Fruit fly (Drosophila melanogaster) whole organism, embryonic: ENCODE measurements around the gene asun.

ENCODE experiments used
- Bgb ChIP-seq: fragments of 200-800 bp; sonication (Bioruptor generic); IDR thresholded peaks from 2 replicates; pipeline ENCODE4 v1.3.6; 2022; ENCODE audit warnings: missing biosample characterization, missing genetic modification characterization; ENCODE audit not compliant: partially characterized antibody
- CG11247 ChIP-seq: fragments of 200-800 bp; sonication (Bioruptor generic); IDR thresholded peaks from 2 replicates; pipeline ENCODE4 v1.3.6; 2022; ENCODE audit warnings: missing biosample characterization, missing genetic modification characterization
- CG16863 ChIP-seq: fragments of 200-800 bp; sonication (Bioruptor generic); optimal IDR thresholded peaks from 3 replicates; lab custom pipeline; 2016; ENCODE audit warnings: missing biosample characterization, missing genetic modification characterization
- CG17359 ChIP-seq: fragments of 200-800 bp; sonication (Bioruptor generic); optimal IDR thresholded peaks from 3 replicates; lab custom pipeline; 2018; ENCODE audit warnings: missing biosample characterization, mild to moderate bottlenecking, missing genetic modification characterization, moderate library complexity
- CG17361 ChIP-seq: fragments of 200-800 bp; sonication (Bioruptor generic); IDR thresholded peaks from 3 replicates; pipeline ENCODE4 v1.3.6; 2022; ENCODE audit warnings: missing biosample characterization, missing genetic modification characterization
- CG18011 ChIP-seq: fragments of 200-800 bp; sonication (Bioruptor generic); optimal IDR thresholded peaks from 2 replicates; lab custom pipeline; 2017; ENCODE audit warnings: missing biosample characterization, missing genetic modification characterization, mild to moderate bottlenecking, moderate library complexity, missing genotype
- CG18619 ChIP-seq: fragments of 200-800 bp; sonication (Bioruptor generic); optimal IDR thresholded peaks from 3 replicates; lab custom pipeline; 2017; ENCODE audit warnings: missing biosample characterization, mild to moderate bottlenecking, missing genetic modification characterization
- CG2199 ChIP-seq: fragments of 200-800 bp; sonication (Bioruptor generic); IDR thresholded peaks from 3 replicates; pipeline ENCODE4 v1.3.6; 2022; ENCODE audit warnings: missing biosample characterization, missing genetic modification characterization
- CG2678 ChIP-seq: fragments of 200-800 bp; sonication (Bioruptor generic); optimal IDR thresholded peaks from 3 replicates; lab custom pipeline; 2019; ENCODE audit warnings: missing biosample characterization, mild to moderate bottlenecking, missing genetic modification characterization, moderate library complexity
- CG30020 ChIP-seq: fragments of 200-800 bp; optimal IDR thresholded peaks from 2 replicates; lab custom pipeline; 2019; ENCODE audit warnings: missing biosample characterization, mild to moderate bottlenecking, missing genetic modification characterization, moderate library complexity
- CG6683 ChIP-seq: fragments of 200-800 bp; sonication (Bioruptor generic); optimal IDR thresholded peaks from 2 replicates; lab custom pipeline; 2017; ENCODE audit warnings: missing biosample characterization, mild to moderate bottlenecking, missing genetic modification characterization, missing genetic modification reagents
- CG6765 ChIP-seq: fragments of 200-800 bp; sonication (Bioruptor generic); optimal IDR thresholded peaks from 3 replicates; lab custom pipeline; 2017; ENCODE audit warnings: missing biosample characterization, mild to moderate bottlenecking, missing genetic modification characterization
- CG7745 ChIP-seq: fragments of 200-800 bp; sonication (Bioruptor generic); optimal IDR thresholded peaks from 2 replicates; lab custom pipeline; 2018; ENCODE audit warnings: missing biosample characterization, mild to moderate bottlenecking, missing genetic modification characterization, moderate library complexity
- CG7786 ChIP-seq: fragments of 200-800 bp; sonication (Bioruptor generic); optimal IDR thresholded peaks from 2 replicates; lab custom pipeline; 2016; ENCODE audit warnings: missing biosample characterization, missing genetic modification characterization
- CG8359 ChIP-seq: fragments of 200-800 bp; sonication (Bioruptor generic); optimal IDR thresholded peaks from 2 replicates; lab custom pipeline; 2017; ENCODE audit warnings: missing biosample characterization, mild to moderate bottlenecking, missing genetic modification characterization, borderline replicate concordance
- CTCF ChIP-seq: fragments of 200-800 bp; sonication (Bioruptor generic); optimal IDR thresholded peaks from 2 replicates; lab custom pipeline; 2017; ENCODE audit warnings: missing biosample characterization, mild to moderate bottlenecking, missing genetic modification characterization, moderate library complexity
- CkIIα-i1 ChIP-seq: fragments of 200-800 bp; sonication (Bioruptor generic); IDR thresholded peaks from 2 replicates; pipeline ENCODE4 v1.3.6; 2022; ENCODE audit warnings: missing biosample characterization, missing genetic modification characterization
- D19A ChIP-seq: fragments of 200-800 bp; optimal IDR thresholded peaks from 3 replicates; lab custom pipeline; 2019; ENCODE audit warnings: missing biosample characterization, mild to moderate bottlenecking, missing genetic modification characterization, moderate library complexity
- Dbx ChIP-seq: fragments of 200-800 bp; sonication (Bioruptor generic); IDR thresholded peaks from 3 replicates; pipeline ENCODE4 v1.3.6; 2022; ENCODE audit warnings: missing biosample characterization, missing genetic modification characterization
- Hey ChIP-seq: fragments of 200-800 bp; sonication (Bioruptor generic); optimal IDR thresholded peaks from 3 replicates; lab custom pipeline; 2018; ENCODE audit warnings: missing biosample characterization, mild to moderate bottlenecking, missing genetic modification characterization
- HmgZ ChIP-seq: fragments of 200-800 bp; sonication (Bioruptor generic); optimal IDR thresholded peaks from 2 replicates; lab custom pipeline; 2018; ENCODE audit warnings: missing biosample characterization, mild to moderate bottlenecking, missing genetic modification characterization
- Hr3 ChIP-seq: fragments of 200-800 bp; sonication (Bioruptor generic); optimal IDR thresholded peaks from 3 replicates; lab custom pipeline; 2016; ENCODE audit warnings: missing biosample characterization, missing genetic modification characterization
- Hsf ChIP-seq: fragments of 200-800 bp; sonication (Bioruptor generic); optimal IDR thresholded peaks from 3 replicates; lab custom pipeline; 2016; ENCODE audit warnings: missing biosample characterization, missing genetic modification characterization
- Jarid2 ChIP-seq: fragments of 200-800 bp; sonication (Bioruptor generic); optimal IDR thresholded peaks from 3 replicates; lab custom pipeline; 2017; ENCODE audit warnings: mild to moderate bottlenecking, missing biosample characterization, missing genetic modification reagents, missing genetic modification characterization
- NFAT ChIP-seq: fragments of 200-800 bp; sonication (Bioruptor generic); IDR thresholded peaks from 2 replicates; pipeline ENCODE4 v1.3.6; 2022; ENCODE audit warnings: missing biosample characterization, missing genetic modification characterization
- Nf-YC ChIP-seq: fragments of 200-800 bp; optimal IDR thresholded peaks from 3 replicates; lab custom pipeline; 2019; ENCODE audit warnings: missing biosample characterization, mild to moderate bottlenecking, missing genetic modification characterization, moderate library complexity
- Poxn ChIP-seq: fragments of 200-800 bp; sonication (Bioruptor generic); IDR thresholded peaks from 2 replicates; pipeline ENCODE4 v1.3.6; 2022; ENCODE audit warnings: missing biosample characterization, missing genetic modification characterization
- Scr ChIP-seq: fragments of 200-800 bp; sonication (Bioruptor generic); IDR thresholded peaks from 2 replicates; pipeline ENCODE4 v1.3.6; 2022; ENCODE audit warnings: missing biosample characterization, missing genetic modification characterization; ENCODE audit not compliant: partially characterized antibody
- chif ChIP-seq, 2 experiments: fragments of 200-800 bp; sonication (Bioruptor generic); optimal IDR thresholded peaks; 3 replicates each; lab custom pipeline; 2016; ENCODE audit warnings: missing biosample characterization in 2 of 2, missing genetic modification characterization in 2 of 2
- chinmo ChIP-seq: fragments of 200-800 bp; sonication (Bioruptor generic); IDR thresholded peaks from 4 replicates; pipeline ENCODE4 v1.3.6; 2022; ENCODE audit warnings: missing biosample characterization, missing genetic modification characterization; ENCODE audit not compliant: partially characterized antibody
- croc ChIP-seq: fragments of 200-800 bp; sonication (Bioruptor generic); conservative IDR thresholded peaks from 3 replicates; pipeline ENCODE4 v1.3.6; 2022; ENCODE audit warnings: missing biosample characterization, missing genetic modification characterization
- esg ChIP-seq: fragments of 200-800 bp; sonication (Bioruptor generic); conservative IDR thresholded peaks from 2 replicates; pipeline ENCODE4 v1.3.6; 2022; ENCODE audit warnings: missing biosample characterization, missing genetic modification characterization
- fd3F ChIP-seq: fragments of 200-800 bp; sonication (Bioruptor generic); optimal IDR thresholded peaks from 2 replicates; lab custom pipeline; 2018; ENCODE audit warnings: missing biosample characterization, mild to moderate bottlenecking, missing genetic modification characterization, moderate library complexity
- ftz-f1 ChIP-seq: fragments of 200-800 bp; sonication (Bioruptor generic); optimal IDR thresholded peaks from 2 replicates; lab custom pipeline; 2016; ENCODE audit warnings: missing biosample characterization, missing genetic modification characterization
- fu2 ChIP-seq: fragments of 200-800 bp; sonication (Bioruptor generic); optimal IDR thresholded peaks from 2 replicates; lab custom pipeline; 2016; ENCODE audit warnings: missing biosample characterization, missing genetic modification characterization
- kay ChIP-seq: fragments of 200-800 bp; sonication (Bioruptor generic); optimal IDR thresholded peaks from 2 replicates; lab custom pipeline; 2016; ENCODE audit warnings: missing biosample characterization, missing genetic modification characterization
- klu ChIP-seq: fragments of 200-800 bp; sonication (Bioruptor generic); IDR thresholded peaks from 2 replicates; pipeline ENCODE4 v1.3.6; 2022; ENCODE audit warnings: missing biosample characterization, missing genetic modification characterization
- luna ChIP-seq: fragments of 200-800 bp; sonication (Bioruptor generic); optimal IDR thresholded peaks from 2 replicates; lab custom pipeline; 2016; ENCODE audit warnings: missing biosample characterization, missing genetic modification characterization
- nerfin-2 ChIP-seq: fragments of 200-800 bp; sonication (Bioruptor generic); IDR thresholded peaks from 2 replicates; pipeline ENCODE4 v1.3.6; 2022; ENCODE audit warnings: missing biosample characterization, missing genetic modification characterization; ENCODE audit not compliant: partially characterized antibody
- nmo ChIP-seq: fragments of 200-800 bp; sonication (Bioruptor generic); optimal IDR thresholded peaks from 2 replicates; lab custom pipeline; 2018; ENCODE audit warnings: missing biosample characterization, mild to moderate bottlenecking, missing genetic modification characterization, moderate library complexity
- otp ChIP-seq: fragments of 200-800 bp; sonication (Bioruptor generic); IDR thresholded peaks from 3 replicates; pipeline ENCODE4, ENCODE4 v1.3.6; 2022; ENCODE audit warnings: missing biosample characterization, missing genetic modification characterization
- pita ChIP-seq: fragments of 200-800 bp; sonication (Bioruptor generic); optimal IDR thresholded peaks from 2 replicates; lab custom pipeline; 2017; ENCODE audit warnings: missing biosample characterization, mild to moderate bottlenecking, missing genetic modification characterization
- pros ChIP-seq: fragments of 200-800 bp; sonication (Bioruptor generic); optimal IDR thresholded peaks from 3 replicates; lab custom pipeline; 2019; ENCODE audit warnings: missing biosample characterization, mild to moderate bottlenecking, missing genetic modification characterization, moderate library complexity
- psq ChIP-seq: fragments of 200-800 bp; sonication (Bioruptor generic); optimal IDR thresholded peaks from 2 replicates; lab custom pipeline; 2017; ENCODE audit warnings: missing biosample characterization, missing genetic modification characterization
- row ChIP-seq: fragments of 200-800 bp; sonication (Bioruptor generic); IDR thresholded peaks from 3 replicates; pipeline ENCODE4 v1.3.6; 2022; ENCODE audit warnings: missing biosample characterization, missing genetic modification characterization
- sens ChIP-seq: fragments of 200-800 bp; sonication (Bioruptor generic); peaks from one replicate; lab custom pipeline; 2016; ENCODE audit warnings: missing biosample characterization, missing genetic modification characterization
- seq ChIP-seq: fragments of 200-800 bp; sonication (Bioruptor generic); IDR thresholded peaks from 2 replicates; pipeline ENCODE4 v1.3.6; 2022; ENCODE audit warnings: missing biosample characterization, missing genetic modification characterization
- ttk ChIP-seq: fragments of 200-800 bp; sonication (Bioruptor generic); IDR thresholded peaks from 2 replicates; pipeline ENCODE4 v2.1.2; 2022; ENCODE audit warnings: missing biosample characterization, missing genetic modification characterization
- vfl ChIP-seq: fragments of 200-800 bp; sonication (Bioruptor generic); optimal IDR thresholded peaks from 2 replicates; lab custom pipeline; 2016; ENCODE audit warnings: missing biosample characterization, missing genetic modification characterization
- vnd ChIP-seq: fragments of 200-800 bp; sonication (Bioruptor generic); IDR thresholded peaks from 3 replicates; pipeline ENCODE4 v1.3.6; 2022; ENCODE audit warnings: missing biosample characterization, missing genetic modification characterization; ENCODE audit not compliant: partially characterized antibody
- zfh1 ChIP-seq: fragments of 200-800 bp; sonication (Bioruptor generic); IDR thresholded peaks from 3 replicates; pipeline ENCODE4 v1.3.6; 2022; ENCODE audit warnings: missing biosample characterization, missing genetic modification characterization

Gene asun

dm6 chr3R:16256135-16256534 is 7.9 kb upstream of the asun start (continued):
- peak; percentile 58 for TF ChIP-seq sens (GFP tag; lab: Kevin White, UChicago)
- TF ChIP-seq nmo: no peak
- TF ChIP-seq Hsf (GFP tag; lab: Kevin White, UChicago): no peak
- TF ChIP-seq CG7745 (tag; lab: Kevin White, UChicago): no peak
- no peak for TF ChIP-seq CG8359
- TF ChIP-seq vnd (GFP tag; lab: Robert Waterston, UW): no peak
- no peak for TF ChIP-seq CG6765
- TF ChIP-seq chinmo: peak; percentile 87; the same call in 3 of the 4 replicates
- TF ChIP-seq CG2199: 0 out of 3 replicates have a peak, but pooled peaks have one; percentile 18
- peak; percentile 46; the same call in 1 of the 2 replicates for TF ChIP-seq NFAT (GFP tag; lab: Robert Waterston, UW)
- no peak for TF ChIP-seq CG2678
- no peak for TF ChIP-seq D19A (tag; lab: Kevin White, UChicago)
- TF ChIP-seq ttk: peak; percentile 50; the same call in 1 of the 2 replicates
- peak; percentile 5 for TF ChIP-seq Nf-YC (tag; lab: Kevin White, UChicago)
- TF ChIP-seq CG30020 (tag; lab: Kevin White, UChicago): no peak
- TF ChIP-seq CkIIα-i1 (GFP tag; lab: Robert Waterston, UW): no peak
- no peak for TF ChIP-seq CG17359
- TF ChIP-seq Hey (tag; lab: Kevin White, UChicago): peak; percentile 3
- TF ChIP-seq esg (GFP tag; lab: Robert Waterston, UW): no peak
- no peak for TF ChIP-seq pita (GFP tag; lab: Kevin White, UChicago)
- 0 out of 2 replicates have a peak, but pooled peaks have one; percentile 11 for TF ChIP-seq Scr
- peak; percentile 32; the same call in 1 of the 2 replicates for TF ChIP-seq Bgb (GFP tag; lab: Robert Waterston, UW)
- TF ChIP-seq CG6683 (GFP tag; lab: Kevin White, UChicago): no peak
- TF ChIP-seq CG7786 (GFP tag; lab: Kevin White, UChicago): no peak
- no peak for TF ChIP-seq CG17361 (GFP tag; lab: Robert Waterston, UW)
- TF ChIP-seq CG16863 (GFP tag; lab: Kevin White, UChicago): no peak
- no peak for TF ChIP-seq Jarid2 (GFP tag; lab: Kevin White, UChicago)
- 0 out of 3 replicates have a peak, but pooled peaks have one; percentile 16 for TF ChIP-seq otp
- no peak for TF ChIP-seq Poxn
- TF ChIP-seq klu (GFP tag; lab: Robert Waterston, UW): no peak
- no peak for TF ChIP-seq fu2
- TF ChIP-seq ftz-f1 (GFP tag; lab: Kevin White, UChicago): peak; percentile 14
- TF ChIP-seq Dbx (GFP tag; lab: Robert Waterston, UW): peak; percentile 58; the same call in 2 of the 3 replicates
- TF ChIP-seq row (GFP tag; lab: Robert Waterston, UW): no peak
- no peak for TF ChIP-seq kay
- TF ChIP-seq nerfin-2 (GFP tag; lab: Robert Waterston, UW): no peak
- TF ChIP-seq CG18011 (GFP tag; lab: Kevin White, UChicago): no peak
- TF ChIP-seq Hr3 (GFP tag; lab: Kevin White, UChicago): no peak
- TF ChIP-seq CG11247 (GFP tag; lab: Robert Waterston, UW): peak; percentile 33; the same call in 1 of the 2 replicates
- no peak for TF ChIP-seq chif (GFP tag; optimal IDR thresholded peaks at IDR 0.05; lab: Kevin White, UChicago)
- no peak; the same call in 1 of the 2 replicates for TF ChIP-seq seq (GFP tag; lab: Robert Waterston, UW)
- TF ChIP-seq vfl: no peak
- no peak for TF ChIP-seq fd3F (GFP tag; lab: Kevin White, UChicago)
- no peak for TF ChIP-seq CTCF (GFP tag; lab: Kevin White, UChicago)
- TF ChIP-seq HmgZ (tag; lab: Kevin White, UChicago): no peak
- no peak for TF ChIP-seq CG18619
- no peak for TF ChIP-seq luna (GFP tag; lab: Kevin White, UChicago)
- peak; percentile 97 for TF ChIP-seq pros (GFP tag; lab: Kevin White, UChicago)
- 0 out of 3 replicates have a peak, but pooled peaks have one; percentile 5 for TF ChIP-seq zfh1 (GFP tag; lab: Robert Waterston, UW)
- TF ChIP-seq psq: no peak
- TF ChIP-seq croc (GFP tag; lab: Robert Waterston, UW): no peak
